Worm (Caenorhabditis elegans) whole organism, midembryonic: ENCODE measurements around the gene C16A11.7.
A peak's percentile ranks its signal among the peaks of the same experiment; 100 is the strongest.

Source experiments
- T22C8.4 ChIP-seq: fragments of 200-800 bp; sonication (Bioruptor generic); IDR thresholded peaks from 2 replicates; pipeline ENCODE4 v1.3.6; 2022; ENCODE audit warnings: missing genetic modification characterization, missing compliant biosample characterization
- cog-1 ChIP-seq: sonication (generic microtip); optimal IDR thresholded peaks from 2 replicates; lab custom pipeline; 2016; ENCODE audit warnings: missing genetic modification characterization, missing compliant biosample characterization
- flt-1 ChIP-seq: fragments of 200-800 bp; sonication (Bioruptor generic); IDR thresholded peaks from 2 replicates; pipeline ENCODE4 v1.3.6; 2022; ENCODE audit warnings: missing genetic modification characterization, missing compliant biosample characterization
- klf-2 ChIP-seq: fragments of 200-800 bp; sonication (Bioruptor generic); conservative IDR thresholded peaks from 2 replicates; pipeline ENCODE4 v1.3.6; 2022; ENCODE audit warnings: missing genetic modification reagents, missing genetic modification characterization, missing compliant biosample characterization
- med-1 ChIP-seq: sonication (generic microtip); optimal IDR thresholded peaks from 2 replicates; lab custom pipeline; 2017; ENCODE audit warnings: missing genetic modification characterization, mild to moderate bottlenecking, missing compliant biosample characterization, antibody characterized with exemption, missing genetic modification reagents; ENCODE audit not compliant: insufficient read depth
- ref-1 ChIP-seq: fragments of 200-800 bp; sonication (Bioruptor generic); conservative IDR thresholded peaks from 2 replicates; pipeline ENCODE4 v1.3.6; 2022; ENCODE audit warnings: missing genetic modification reagents, missing genetic modification characterization, missing compliant biosample characterization
- tab-1 ChIP-seq: fragments of 200-800 bp; sonication (Bioruptor generic); IDR thresholded peaks from 2 replicates; pipeline ENCODE4 v1.3.6; 2022; ENCODE audit warnings: missing genetic modification characterization, missing compliant biosample characterization
- ztf-23 ChIP-seq: fragments of 200-800 bp; sonication (Bioruptor generic); IDR thresholded peaks from 2 replicates; pipeline ENCODE4 v1.3.6; 2022; ENCODE audit warnings: missing genetic modification reagents, missing genetic modification characterization, missing compliant biosample characterization
- ztf-29 ChIP-seq: fragments of 200-800 bp; sonication (Bioruptor generic); IDR thresholded peaks from 2 replicates; pipeline ENCODE4 v1.3.6; 2022; ENCODE audit warnings: missing genetic modification reagents, missing genetic modification characterization, missing compliant biosample characterization

The C16A11.7 gene

DNA sequence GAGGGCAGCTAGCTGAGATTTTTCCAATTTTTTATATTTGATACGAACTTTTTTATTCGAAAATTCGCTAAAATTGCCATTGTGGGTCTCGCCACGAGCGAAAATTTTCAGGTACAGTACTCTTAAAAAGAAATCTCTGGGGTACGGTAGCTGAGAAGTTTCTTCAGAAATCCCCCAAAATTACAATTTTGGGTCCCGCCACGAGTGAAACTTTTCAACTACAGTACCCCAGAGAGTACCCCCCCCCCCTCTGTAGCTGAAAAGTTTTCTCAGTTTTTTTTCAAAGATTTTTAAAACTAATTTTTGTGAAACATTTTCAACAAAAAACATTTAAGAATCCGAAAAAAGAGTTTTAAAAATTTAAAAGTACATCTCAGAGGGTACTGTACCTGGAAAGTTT lies 11.8 kb downstream of the C16A11.7 start:
- no peak for TF ChIP-seq ztf-29 (GFP tag; lab: Robert Waterston, UW)
- no peak for TF ChIP-seq ref-1 (GFP tag; lab: Robert Waterston, UW)
- TF ChIP-seq T22C8.4: no peak
- TF ChIP-seq cog-1: no peak
- no peak for TF ChIP-seq flt-1 (GFP tag; lab: Robert Waterston, UW)
- TF ChIP-seq tab-1 (GFP tag; lab: Robert Waterston, UW): no peak

DNA sequence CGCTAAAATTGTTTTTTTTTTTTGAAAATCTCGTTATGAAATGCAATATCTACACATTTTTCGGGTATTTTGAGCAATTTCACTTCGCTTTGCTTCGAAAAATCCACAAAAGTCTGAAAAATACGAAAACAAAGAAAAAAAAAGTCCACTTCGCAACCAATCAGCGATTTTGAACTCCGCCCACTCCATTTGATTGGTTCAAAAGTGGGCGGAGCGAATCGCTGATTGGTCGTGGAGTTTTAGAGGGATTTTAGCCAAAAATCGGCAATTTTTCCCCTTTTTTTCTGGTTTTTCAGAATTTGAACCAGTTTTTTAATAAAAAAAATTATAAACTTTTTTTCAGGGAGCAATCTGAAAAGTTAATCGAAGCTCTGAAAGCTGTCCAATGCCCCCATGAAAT lies 17.8 kb downstream of the C16A11.7 start:
- no peak for TF ChIP-seq klf-2 (GFP tag; lab: Robert Waterston, UW)
- TF ChIP-seq cog-1: no peak
- no peak for TF ChIP-seq ztf-23
- no peak for TF ChIP-seq ztf-29 (GFP tag; lab: Robert Waterston, UW)

DNA sequence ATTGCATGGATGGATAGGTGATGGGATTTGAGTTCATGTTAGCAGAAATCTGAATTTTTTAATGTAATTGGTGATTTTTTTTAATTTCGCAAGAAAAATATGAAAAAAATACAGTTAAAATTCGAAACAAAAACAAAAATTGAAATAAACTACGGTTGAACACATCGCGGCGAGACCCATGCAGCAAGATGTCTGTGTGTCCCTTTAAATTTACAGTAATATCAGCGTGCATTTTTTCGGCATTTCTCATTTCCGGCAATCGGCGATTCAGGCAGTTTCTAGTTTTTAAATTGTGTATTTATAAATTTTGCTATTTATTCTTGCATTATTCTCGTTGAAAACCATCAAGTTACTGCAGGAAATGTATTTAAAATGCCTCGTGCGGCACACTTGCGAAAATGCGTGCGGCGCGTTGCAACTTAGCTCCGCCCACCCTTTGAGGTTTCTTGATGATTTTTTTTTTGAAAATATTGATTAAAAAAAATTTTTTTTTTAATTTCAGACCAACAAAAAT lies 19.0 kb downstream of the C16A11.7 start, which contains the start of the genes fbxc-44 and C16A11.2:
Gene fbxc-44, minus strand, starts transcription at position 51 of the 514 bp plus-strand sequence.
Gene C16A11.2, plus strand, starts transcription at position 503 of the 514 bp plus-strand sequence.
- TF ChIP-seq med-1: peak; percentile 91
- 0 out of 2 replicates have a peak, but pooled peaks have one; percentile 26 for TF ChIP-seq ref-1 (GFP tag; lab: Robert Waterston, UW)
- peak; percentile 85 for TF ChIP-seq klf-2 (GFP tag; lab: Robert Waterston, UW)
- peak; percentile 82 for TF ChIP-seq T22C8.4
- peak; percentile 80 for TF ChIP-seq ztf-29 (GFP tag; lab: Robert Waterston, UW)
- peak; percentile 83 for TF ChIP-seq ztf-23
- peak; percentile 88 for TF ChIP-seq flt-1 (GFP tag; lab: Robert Waterston, UW)
- TF ChIP-seq cog-1: peak; percentile 10
- peak; percentile 85 for TF ChIP-seq tab-1 (GFP tag; lab: Robert Waterston, UW)

DNA sequence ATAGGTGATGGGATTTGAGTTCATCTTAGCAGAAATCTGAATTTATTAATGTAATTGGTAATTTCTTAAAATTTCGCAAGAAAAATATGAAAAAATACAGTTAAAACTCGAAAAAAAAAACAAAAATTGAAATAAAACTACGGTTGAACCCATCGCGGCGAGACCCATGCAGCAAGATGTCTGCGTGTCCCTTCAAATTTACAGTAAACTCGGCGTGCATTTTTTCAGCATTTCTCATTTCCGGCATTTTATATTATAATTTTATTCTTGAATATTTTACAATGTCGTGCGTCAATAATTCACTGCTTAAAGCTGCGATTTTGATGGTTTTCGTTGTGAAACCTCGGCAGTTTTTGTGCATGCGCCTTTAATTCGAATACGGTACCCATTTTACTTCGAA lies 20.8 kb downstream of the C16A11.7 start, which contains the start of gene fbxc-43:
Gene fbxc-43, minus strand, starts transcription at position 38 of the 400 bp plus-strand sequence.
- no peak for TF ChIP-seq med-1
- no peak for TF ChIP-seq ztf-23
- TF ChIP-seq cog-1: no peak
- TF ChIP-seq ztf-29 (GFP tag; lab: Robert Waterston, UW): no peak
- TF ChIP-seq tab-1 (GFP tag; lab: Robert Waterston, UW): no peak
- no peak for TF ChIP-seq ref-1 (GFP tag; lab: Robert Waterston, UW)
- TF ChIP-seq T22C8.4: no peak
- TF ChIP-seq flt-1 (GFP tag; lab: Robert Waterston, UW): no peak
- no peak for TF ChIP-seq klf-2 (GFP tag; lab: Robert Waterston, UW)

DNA sequence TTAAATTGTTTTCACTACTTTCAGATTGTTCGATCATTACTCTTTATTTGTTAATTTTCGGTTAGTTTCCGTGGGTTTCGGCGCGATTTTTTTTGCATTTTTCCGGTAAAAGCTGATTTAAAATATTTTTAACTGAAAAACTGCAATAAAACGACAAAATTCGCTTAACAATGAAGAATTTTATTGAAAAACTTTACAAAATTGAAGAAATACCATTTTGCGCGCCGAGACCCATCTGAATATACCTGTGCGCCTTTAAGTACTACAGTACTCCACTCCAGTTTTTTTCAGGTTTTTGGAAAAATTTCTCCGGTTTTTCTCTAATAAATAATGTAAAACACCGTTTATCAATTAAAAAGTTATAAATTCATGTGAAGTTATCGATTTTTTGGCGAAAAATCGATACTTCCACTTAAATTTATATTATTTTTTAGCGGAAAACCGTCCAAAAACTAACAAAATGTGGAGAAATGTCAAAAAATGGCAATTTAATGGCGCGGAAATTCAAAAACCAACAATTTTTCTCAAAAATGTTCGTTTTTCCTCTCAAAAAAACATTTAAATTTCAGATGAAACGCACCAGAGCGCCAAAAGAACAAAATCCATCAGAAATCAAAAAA lies 25.8 kb downstream of the C16A11.7 start, which contains the start of gene C16A11.10:
Gene C16A11.10, plus strand, starts transcription at position 570 of the 620 bp plus-strand sequence.
- TF ChIP-seq cog-1: no peak
- TF ChIP-seq ztf-29 (GFP tag; lab: Robert Waterston, UW): no peak
- TF ChIP-seq ref-1 (GFP tag; lab: Robert Waterston, UW): no peak
- TF ChIP-seq klf-2 (GFP tag; lab: Robert Waterston, UW): no peak
- no peak for TF ChIP-seq flt-1 (GFP tag; lab: Robert Waterston, UW)
- TF ChIP-seq ztf-23: no peak
- no peak for TF ChIP-seq T22C8.4
- TF ChIP-seq tab-1 (GFP tag; lab: Robert Waterston, UW): no peak
- TF ChIP-seq med-1: no peak

DNA sequence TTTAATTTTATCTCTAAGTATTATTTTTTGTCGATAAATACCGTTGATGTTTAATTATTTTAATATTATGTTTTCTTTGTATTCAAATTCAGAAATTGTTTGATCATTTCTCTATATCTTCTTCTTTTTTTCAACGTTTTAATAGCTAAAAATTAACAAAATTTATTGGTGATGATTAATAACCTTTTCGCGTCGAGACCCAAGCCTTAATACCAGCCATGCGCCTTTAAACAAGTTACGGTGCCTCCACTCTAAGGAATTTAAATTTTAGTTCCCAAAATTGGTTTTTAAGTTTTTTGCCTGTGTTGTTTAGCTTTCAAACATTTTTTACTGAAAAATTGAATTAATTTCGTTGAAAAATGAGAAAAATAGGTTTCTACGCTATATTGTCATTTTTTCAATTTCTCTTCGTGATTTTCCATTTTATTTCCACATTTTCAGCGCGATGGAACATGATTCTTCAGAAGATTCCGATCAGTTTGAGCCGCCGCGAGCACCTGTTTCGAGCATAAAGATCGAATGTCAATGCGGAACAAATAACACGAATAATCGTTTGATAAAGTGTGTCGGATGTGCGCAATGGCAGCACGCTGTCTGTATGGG lies 27.5 kb downstream of the C16A11.7 start, which contains the start of gene C16A11.3:
Gene C16A11.3, plus strand, starts transcription at position 440 of the 603 bp plus-strand sequence.
- no peak for TF ChIP-seq ztf-23
- no peak for TF ChIP-seq flt-1 (GFP tag; lab: Robert Waterston, UW)
- no peak for TF ChIP-seq tab-1 (GFP tag; lab: Robert Waterston, UW)
- TF ChIP-seq ztf-29 (GFP tag; lab: Robert Waterston, UW): no peak
- no peak for TF ChIP-seq klf-2 (GFP tag; lab: Robert Waterston, UW)
- TF ChIP-seq ref-1 (GFP tag; lab: Robert Waterston, UW): no peak
- TF ChIP-seq cog-1: no peak
- TF ChIP-seq med-1: no peak
- no peak for TF ChIP-seq T22C8.4

DNA sequence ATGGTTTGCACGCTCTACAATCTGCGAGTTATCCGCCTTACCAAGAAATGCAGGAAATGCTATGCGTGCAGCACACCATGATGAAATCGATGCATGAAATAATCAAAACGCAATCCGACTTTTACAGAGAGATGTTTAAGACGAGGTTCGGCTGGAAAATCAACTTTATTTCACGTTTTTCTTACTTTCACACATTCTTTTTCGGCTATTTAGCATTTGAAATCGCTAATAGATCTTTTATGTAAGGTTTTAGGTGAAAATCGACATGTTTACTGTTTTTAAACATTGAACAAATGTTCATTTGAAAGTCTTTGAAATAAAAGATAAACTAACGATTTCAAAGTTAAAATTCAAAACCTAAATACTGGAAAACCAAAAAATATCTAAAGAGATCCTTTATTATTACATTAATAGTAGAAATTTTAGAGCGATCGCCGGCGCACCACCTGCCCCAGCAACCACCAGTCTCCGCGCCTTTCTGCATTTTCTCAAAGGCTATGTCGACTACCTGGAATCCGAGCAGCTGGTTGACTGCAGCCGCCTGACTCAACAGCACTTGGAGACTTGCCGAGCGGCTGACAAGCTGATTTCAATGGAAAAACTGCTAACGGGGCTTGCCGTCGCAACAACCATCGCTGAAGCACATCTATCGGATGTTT lies 28.5 kb downstream of the C16A11.7 start:
- no peak for TF ChIP-seq ref-1 (GFP tag; lab: Robert Waterston, UW)
- TF ChIP-seq ztf-29 (GFP tag; lab: Robert Waterston, UW): no peak
- no peak for TF ChIP-seq med-1
- TF ChIP-seq cog-1: no peak
- TF ChIP-seq flt-1 (GFP tag; lab: Robert Waterston, UW): no peak
- TF ChIP-seq T22C8.4: no peak
- TF ChIP-seq ztf-23: no peak
- TF ChIP-seq klf-2 (GFP tag; lab: Robert Waterston, UW): no peak
- TF ChIP-seq tab-1 (GFP tag; lab: Robert Waterston, UW): no peak

DNA sequence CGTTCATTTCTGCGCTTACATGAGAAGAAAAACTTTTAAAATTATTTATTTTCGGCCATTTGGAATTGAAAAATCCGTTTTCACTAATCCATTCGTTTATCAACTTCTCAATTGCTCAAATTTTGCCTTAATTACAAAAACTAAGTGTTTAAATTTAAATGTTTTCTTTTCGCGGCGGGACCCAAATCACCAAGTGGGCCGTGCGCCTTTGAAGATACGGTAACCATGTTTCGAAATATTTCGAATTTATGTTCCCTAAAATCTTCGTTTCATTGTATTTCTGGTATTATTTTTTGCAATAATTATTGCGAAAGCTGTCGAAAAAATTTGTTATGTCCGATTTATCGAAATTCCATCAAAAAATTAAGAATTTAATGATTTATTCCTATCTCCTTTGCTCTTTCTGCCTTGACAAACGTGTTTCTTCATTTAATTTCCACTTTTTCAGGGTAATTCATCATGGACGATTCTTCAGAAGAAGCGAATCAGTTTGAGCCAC lies 30.1 kb downstream of the C16A11.7 start, which contains the start of gene C16A11.4:
Gene C16A11.4, plus strand, starts transcription at position 449 of the 499 bp plus-strand sequence.
- TF ChIP-seq ztf-29 (GFP tag; lab: Robert Waterston, UW) (no peak), cog-1 (no peak), tab-1 (GFP tag; lab: Robert Waterston, UW) (no peak), med-1 (no peak), klf-2 (GFP tag; lab: Robert Waterston, UW) (no peak), flt-1 (GFP tag; lab: Robert Waterston, UW) (no peak), T22C8.4 (no peak), ref-1 (GFP tag; lab: Robert Waterston, UW) (no peak), ztf-23 (no peak)

DNA sequence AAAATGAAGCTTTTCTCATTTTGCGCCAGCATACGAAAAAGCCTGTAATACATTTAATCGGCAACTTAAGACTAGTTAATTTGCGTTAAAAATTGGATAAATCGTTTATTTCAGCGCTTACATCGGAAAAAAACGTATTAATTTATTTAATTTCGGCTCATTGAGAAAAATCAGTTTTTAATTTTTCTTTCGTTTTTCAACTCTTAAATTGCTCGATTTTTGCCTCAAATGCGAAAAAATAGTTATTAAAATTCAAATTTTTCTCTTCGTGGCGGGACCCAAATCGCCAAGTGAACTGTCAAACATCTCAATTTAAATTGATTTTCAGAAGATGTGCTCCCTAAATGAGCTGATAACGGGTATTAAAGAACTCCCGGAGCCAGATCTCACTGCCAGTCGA lies 33.8 kb downstream of the C16A11.7 start, which contains the start of gene C16A11.5:
Gene C16A11.5, plus strand, starts transcription at position 323 of the 400 bp plus-strand sequence.
- TF ChIP-seq flt-1 (GFP tag; lab: Robert Waterston, UW) (no peak), cog-1 (no peak), klf-2 (GFP tag; lab: Robert Waterston, UW) (no peak), ztf-23 (no peak), med-1 (no peak), ztf-29 (GFP tag; lab: Robert Waterston, UW) (no peak), tab-1 (GFP tag; lab: Robert Waterston, UW) (no peak), T22C8.4 (no peak)
